Worm (Caenorhabditis elegans) whole organism, young adult: ENCODE data around the gene R05A10.8.

Experiments
- C17E4.6 ChIP-seq: fragments of 200-800 bp; sonication (Bioruptor generic); IDR thresholded peaks from 2 replicates; pipeline ENCODE4 v1.3.6; 2022; ENCODE audit warnings: missing genetic modification reagents, missing genetic modification characterization, missing compliant biosample characterization
- F23B12.7 ChIP-seq: sonication (generic microtip); optimal IDR thresholded peaks from 2 replicates; lab custom pipeline; 2017; ENCODE audit warnings: missing genetic modification characterization, mild to moderate bottlenecking, missing compliant biosample characterization, antibody characterized with exemption, moderate library complexity; ENCODE audit not compliant: insufficient read depth
- F49E8.2 ChIP-seq: sonication (generic microtip); optimal IDR thresholded peaks from 3 replicates; lab custom pipeline; 2017; ENCODE audit warnings: missing genetic modification characterization, mild to moderate bottlenecking, missing compliant biosample characterization, antibody characterized with exemption, moderate library complexity; ENCODE audit not compliant: insufficient read depth
- F57C9.4 ChIP-seq: sonication (generic microtip); optimal IDR thresholded peaks from 2 replicates; lab custom pipeline; 2017; ENCODE audit warnings: mild to moderate bottlenecking, missing genetic modification characterization, missing compliant biosample characterization
- ama-1 ChIP-seq, 3 experiments: fragments of 150-350 bp in 1 of 3; sonication (generic microtip) in 2 of 3; optimal IDR thresholded peaks; 2 replicates each; lab custom pipeline; 2014 to 2018; ENCODE audit warnings: missing biosample characterization in 2 of 3, missing genetic modification characterization in 2 of 3, missing genetic modification reagents in 2 of 3
- attf-3 ChIP-seq: fragments of 200-800 bp; sonication (Bioruptor generic); conservative IDR thresholded peaks from 2 replicates; pipeline ENCODE4 v1.3.6; 2022; ENCODE audit warnings: missing genetic modification reagents, missing genetic modification characterization, missing compliant biosample characterization
- dpl-1 ChIP-seq: fragments of 150-350 bp; optimal IDR thresholded peaks from 2 replicates; lab custom pipeline; 2014; ENCODE audit warnings: missing biosample characterization, missing genetic modification reagents, missing genetic modification characterization
- him-1 ChIP-seq: sonication (generic microtip); optimal IDR thresholded peaks from 2 replicates; lab custom pipeline; 2016; ENCODE audit warnings: missing genotype, missing genetic modification reagents, missing genetic modification characterization, missing compliant biosample characterization
- mxl-1 ChIP-seq: sonication (generic microtip); optimal IDR thresholded peaks from 2 replicates; lab custom pipeline; 2016; ENCODE audit warnings: missing genetic modification characterization, missing compliant biosample characterization
- sdz-38 ChIP-seq: sonication (generic microtip); optimal IDR thresholded peaks from 2 replicates; lab custom pipeline; 2016; ENCODE audit warnings: missing genotype, missing genetic modification characterization, missing compliant biosample characterization
- snpc-1.1 ChIP-seq: sonication (generic microtip); optimal IDR thresholded peaks from 2 replicates; lab custom pipeline; 2017; ENCODE audit warnings: missing genetic modification characterization, mild to moderate bottlenecking, missing compliant biosample characterization, antibody characterized with exemption, moderate library complexity, missing genotype, missing genetic modification reagents; ENCODE audit not compliant: insufficient read depth
- tlf-1 ChIP-seq: fragments of 200-800 bp; sonication (Bioruptor generic); optimal IDR thresholded peaks from 2 replicates; lab custom pipeline; 2018; ENCODE audit warnings: mild to moderate bottlenecking, missing genetic modification characterization, missing compliant biosample characterization
- unc-62 ChIP-seq: fragments of 150-350 bp; optimal IDR thresholded peaks from 2 replicates; lab custom pipeline; 2014; ENCODE audit warnings: missing biosample characterization, missing genetic modification reagents, missing genetic modification characterization
- zim-3 ChIP-seq: sonication (generic microtip); optimal IDR thresholded peaks from 2 replicates; lab custom pipeline; 2017; ENCODE audit warnings: mild to moderate bottlenecking, missing genetic modification characterization, moderate library complexity, missing compliant biosample characterization

DNA sequence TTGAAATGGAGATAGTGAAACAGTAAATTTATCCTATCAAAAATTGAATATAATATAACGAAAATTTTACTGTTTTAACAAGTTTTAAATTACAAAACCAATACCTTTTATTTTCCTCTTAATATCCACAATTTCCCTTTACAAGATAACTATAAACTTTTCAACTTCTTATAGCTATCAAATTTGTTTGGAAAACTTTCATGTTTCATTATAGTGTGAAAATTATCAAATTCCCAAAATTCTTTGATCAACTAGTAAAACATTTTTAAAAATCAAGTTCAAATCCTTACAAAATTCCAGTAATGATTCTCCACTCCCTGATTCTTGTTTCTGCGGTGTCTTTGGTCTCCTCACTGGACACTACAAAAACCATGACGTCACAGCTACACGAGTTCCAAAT is 24.1 kb upstream of the R05A10.8 start, which contains the start of gene R05A10.1:
- no peak for TF ChIP-seq sdz-38 (tag; lab: Kevin White, UChicago)
- TF ChIP-seq dpl-1, result no peak
- TF ChIP-seq tlf-1, result no peak
- TF ChIP-seq attf-3, result no peak
- no peak for TF ChIP-seq zim-3 (tag; lab: Kevin White, UChicago)
- TF ChIP-seq C17E4.6 (GFP tag; lab: Robert Waterston, UW), result no peak
- TF ChIP-seq him-1 (tag; lab: Kevin White, UChicago), result no peak
- TF ChIP-seq F49E8.2 (tag; lab: Kevin White, UChicago), result no peak
- TF ChIP-seq snpc-1.1 (tag; lab: Kevin White, UChicago), result no peak
- TF ChIP-seq ama-1 (optimal IDR thresholded peaks at IDR 0.05; lab: Kevin White, UChicago), result no peak
- no peak for TF ChIP-seq ama-1 (GFP tag; optimal IDR thresholded peaks at IDR 0.05; lab: Kevin White, UChicago)
- no peak for TF ChIP-seq F23B12.7 (tag; lab: Kevin White, UChicago)
- no peak for TF ChIP-seq mxl-1 (tag; lab: Kevin White, UChicago)
- no peak for TF ChIP-seq F57C9.4 (tag; lab: Kevin White, UChicago)
- no peak for TF ChIP-seq unc-62 (GFP tag; lab: Kevin White, UChicago)
